Worm (Caenorhabditis elegans): ENCODE measurements around the gene lys-8.

ce11 chrII:5544764-5545163 is 41.2 kb upstream of the lys-8 start, which contains the start of gene ins-13:
- TF ChIP-seq mab-9 (GFP tag; IDR thresholded peaks at IDR 0.05) (no peak), nhr-11 (tag; optimal IDR thresholded peaks at IDR 0.05) (no peak), lin-39 (tag; optimal IDR thresholded peaks at IDR 0.05) (no peak)
